Worm (Caenorhabditis elegans) whole organism, L4 larva: ENCODE measurements around the gene F54H5.2.

Source experiments
- F49E8.2 ChIP-seq: sonication (generic microtip); optimal IDR thresholded peaks from 2 replicates; lab custom pipeline; 2016; ENCODE audit warnings: missing compliant biosample characterization, mild to moderate bottlenecking, missing genetic modification characterization, borderline replicate concordance
- ZK546.5 ChIP-seq, 2 experiments: sonication (generic microtip); optimal IDR thresholded peaks; 2 replicates each; lab custom pipeline; 2017; ENCODE audit warnings: missing biosample characterization in 2 of 2, missing genetic modification characterization in 2 of 2
- ces-1 ChIP-seq: fragments of 150-350 bp; sonication (generic microtip); optimal IDR thresholded peaks from 4 replicates; lab custom pipeline; 2014; ENCODE audit warnings: missing biosample characterization, missing genetic modification reagents, missing genetic modification characterization
- cey-2 ChIP-seq: sonication (generic microtip); optimal IDR thresholded peaks from 3 replicates; lab custom pipeline; 2017; ENCODE audit warnings: missing genetic modification characterization, mild to moderate bottlenecking, missing compliant biosample characterization, antibody characterized with exemption, borderline replicate concordance; ENCODE audit not compliant: insufficient read depth
- egl-27 ChIP-seq: sonication (generic microtip); optimal IDR thresholded peaks from 3 replicates; lab custom pipeline; 2017; ENCODE audit warnings: missing biosample characterization, missing genetic modification reagents, missing genetic modification characterization
- hlh-11 ChIP-seq: fragments of 200-800 bp; sonication (Bioruptor generic); optimal IDR thresholded peaks from 2 replicates; lab custom pipeline; 2018; ENCODE audit warnings: mild to moderate bottlenecking, missing genetic modification characterization, missing compliant biosample characterization
- hlh-30 ChIP-seq: sonication (generic microtip); optimal IDR thresholded peaks from 2 replicates; lab custom pipeline; 2017; ENCODE audit warnings: antibody characterized with exemption, mild to moderate bottlenecking, missing genetic modification characterization, missing compliant biosample characterization; ENCODE audit not compliant: insufficient read depth
- pha-4 ChIP-seq, 2 experiments: fragments of 150-350 bp in 1 of 2; fragments of 200-800 bp in 1 of 2; sonication (Bioruptor generic) in 1 of 2; IDR thresholded peaks in 1 of 2; optimal IDR thresholded peaks in 1 of 2; 2 replicates each; pipeline versions ENCODE4 v1.3.6 to Lab custom; 2014 to 2022; ENCODE audit warnings: missing genetic modification characterization in 2 of 2, missing genetic modification reagents in 2 of 2, missing biosample characterization in 1 of 2, missing compliant biosample characterization in 1 of 2
- snpc-4 ChIP-seq: fragments of 150-350 bp; optimal IDR thresholded peaks from 2 replicates; lab custom pipeline; 2014; ENCODE audit warnings: missing biosample characterization, missing genetic modification characterization

ce11 chrII:6600973-6601372 lies 26.3 kb upstream of the F54H5.2 start, which contains the start of gene vps-33.2:
- TF ChIP-seq ZK546.5 (tag; optimal IDR thresholded peaks at IDR 0.05; lab: Kevin White, UChicago) (no peak), F49E8.2 (tag; lab: Kevin White, UChicago) (peak; percentile 20), hlh-30 (tag; lab: Kevin White, UChicago) (no peak), pha-4 (GFP tag; IDR thresholded peaks at IDR 0.05; lab: Robert Waterston, UW) (no peak), pha-4 (tag; optimal IDR thresholded peaks at IDR 0.05; lab: Kevin White, UChicago) (no peak), egl-27 (tag; lab: Kevin White, UChicago) (no peak), hlh-11 (tag; lab: Kevin White, UChicago) (peak; percentile 10), ces-1 (no peak), cey-2 (tag; lab: Kevin White, UChicago) (no peak), snpc-4 (tag; lab: Kevin White, UChicago) (no peak)
